Fruit fly (Drosophila melanogaster): ENCODE data around the gene CG13454.

CG13454 gene

DNA sequence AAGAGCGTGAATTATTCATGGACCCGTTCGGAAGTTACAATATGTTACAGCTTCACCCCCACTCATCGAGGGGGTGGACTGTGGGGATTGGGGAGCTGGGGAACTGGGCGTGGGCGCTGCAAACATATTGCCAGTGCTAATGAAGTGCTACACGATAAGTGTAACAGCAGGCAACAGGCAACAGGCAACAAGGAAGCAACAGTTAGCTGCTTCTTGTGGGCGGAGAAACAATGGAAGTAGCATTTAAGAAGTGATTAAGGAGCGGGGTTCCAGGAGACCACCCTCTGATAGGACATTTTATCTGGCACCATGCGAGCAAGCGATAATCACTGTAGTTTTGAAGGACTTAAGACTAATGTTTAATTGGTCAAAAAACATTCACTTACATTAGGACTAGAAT is 24.4 kb upstream of the CG13454 start:
- TF ChIP-seq CG8478 (optimal IDR thresholded peaks at IDR 0.05): no peak
- TF ChIP-seq EcR (GFP tag; optimal IDR thresholded peaks at IDR 0.05): no peak
- no peak for TF ChIP-seq Dll (optimal IDR thresholded peaks at IDR 0.05)
- TF ChIP-seq pan (optimal IDR thresholded peaks at IDR 0.05): no peak
- TF ChIP-seq usp (GFP tag; optimal IDR thresholded peaks at IDR 0.05): no peak
- no peak for TF ChIP-seq psq (optimal IDR thresholded peaks at IDR 0.05)

DNA sequence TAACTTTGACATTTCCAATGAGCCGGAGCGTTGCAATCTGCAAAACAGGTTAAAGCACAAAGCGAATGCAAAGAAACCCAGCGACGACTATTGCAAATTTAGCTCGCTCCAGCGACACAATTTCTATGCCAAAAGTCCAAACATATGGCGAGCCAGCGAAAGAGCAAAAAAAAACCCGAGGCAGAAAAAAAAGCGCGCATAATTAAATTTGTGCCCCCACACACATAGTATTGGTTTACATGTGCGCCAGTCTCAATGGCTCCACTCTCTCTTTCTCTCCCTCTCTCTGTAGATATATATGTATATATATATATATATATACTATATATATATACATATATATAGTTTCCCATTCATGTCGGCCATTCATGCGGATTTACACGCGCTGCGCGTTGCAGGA is 23.8 kb upstream of the CG13454 start:
- TF ChIP-seq EcR (GFP tag; optimal IDR thresholded peaks at IDR 0.05) (no peak), usp (GFP tag; optimal IDR thresholded peaks at IDR 0.05) (no peak), CG8478 (optimal IDR thresholded peaks at IDR 0.05) (no peak), psq (optimal IDR thresholded peaks at IDR 0.05) (no peak)

DNA sequence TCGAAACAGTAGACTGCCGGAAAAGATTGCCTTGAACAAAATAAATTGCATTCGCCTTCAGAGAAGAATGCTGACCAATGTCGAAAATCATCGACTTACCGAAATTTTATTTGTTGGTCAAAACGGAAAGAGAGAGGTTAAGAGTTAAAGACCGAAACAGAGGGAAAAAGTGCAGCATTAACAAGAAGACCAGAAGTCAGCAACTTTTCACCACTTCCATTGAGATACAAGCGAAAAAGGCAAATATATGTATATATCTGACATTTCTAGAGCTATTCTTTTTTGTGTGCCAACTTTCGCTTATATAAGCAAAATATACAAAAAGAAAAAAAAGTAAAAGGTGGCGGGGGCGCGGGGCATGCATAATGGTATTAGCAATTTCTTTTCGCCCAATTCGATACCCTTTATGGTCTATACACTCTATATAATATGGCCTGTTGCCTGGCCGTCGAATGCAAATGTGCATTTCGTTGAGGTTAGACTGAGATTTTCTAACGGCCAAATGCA is 23.1 kb upstream of the CG13454 start:
- TF ChIP-seq usp (GFP tag; optimal IDR thresholded peaks at IDR 0.05) (no peak), psq (optimal IDR thresholded peaks at IDR 0.05) (no peak), EcR (GFP tag; optimal IDR thresholded peaks at IDR 0.05) (no peak)

DNA sequence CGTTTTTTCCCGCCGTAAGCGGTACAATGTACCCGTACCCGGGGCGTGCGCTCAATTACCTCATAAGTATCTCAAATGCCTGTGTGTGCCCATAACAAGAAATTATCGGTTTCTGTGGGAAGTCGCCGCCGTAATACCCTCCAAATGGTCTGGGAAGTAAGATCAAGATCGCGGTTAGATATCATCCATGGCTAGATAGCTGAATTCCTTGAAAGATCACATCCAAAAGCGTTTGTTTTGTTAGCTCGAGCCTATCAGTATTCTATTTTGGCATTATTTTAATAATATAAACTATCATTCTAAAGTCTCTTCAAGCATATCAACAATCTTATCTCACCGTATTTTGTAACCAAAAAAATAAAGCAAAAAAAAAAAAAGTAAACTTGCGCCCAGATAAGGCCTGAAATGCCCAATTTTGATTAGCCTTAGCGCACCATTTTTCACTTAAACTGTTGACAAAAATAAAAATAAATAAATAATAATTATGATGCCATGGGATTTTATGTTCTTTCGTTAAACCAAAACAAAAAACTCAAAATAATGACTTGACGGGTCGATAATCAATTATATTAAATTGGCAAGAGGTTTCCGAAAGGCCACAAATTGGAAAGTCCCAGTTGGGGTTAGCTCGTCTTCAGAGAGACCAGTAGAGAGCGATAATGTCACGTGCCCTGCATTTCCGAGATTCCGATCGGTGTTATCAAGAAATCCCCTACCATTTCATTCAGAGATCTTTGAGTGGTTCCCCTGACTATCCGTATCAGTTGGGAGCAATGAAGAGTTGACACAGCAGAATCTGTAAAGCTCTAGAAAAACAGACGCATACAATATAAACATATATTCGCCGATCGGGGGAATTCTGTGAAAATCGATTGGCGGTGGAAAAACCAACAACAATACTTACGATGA is 22.0 kb upstream of the CG13454 start:
- TF ChIP-seq psq (optimal IDR thresholded peaks at IDR 0.05) (no peak), usp (GFP tag; optimal IDR thresholded peaks at IDR 0.05) (no peak), Dll (optimal IDR thresholded peaks at IDR 0.05) (no peak), CG8478 (optimal IDR thresholded peaks at IDR 0.05) (no peak), EcR (GFP tag; optimal IDR thresholded peaks at IDR 0.05) (no peak), pan (optimal IDR thresholded peaks at IDR 0.05) (no peak)

DNA sequence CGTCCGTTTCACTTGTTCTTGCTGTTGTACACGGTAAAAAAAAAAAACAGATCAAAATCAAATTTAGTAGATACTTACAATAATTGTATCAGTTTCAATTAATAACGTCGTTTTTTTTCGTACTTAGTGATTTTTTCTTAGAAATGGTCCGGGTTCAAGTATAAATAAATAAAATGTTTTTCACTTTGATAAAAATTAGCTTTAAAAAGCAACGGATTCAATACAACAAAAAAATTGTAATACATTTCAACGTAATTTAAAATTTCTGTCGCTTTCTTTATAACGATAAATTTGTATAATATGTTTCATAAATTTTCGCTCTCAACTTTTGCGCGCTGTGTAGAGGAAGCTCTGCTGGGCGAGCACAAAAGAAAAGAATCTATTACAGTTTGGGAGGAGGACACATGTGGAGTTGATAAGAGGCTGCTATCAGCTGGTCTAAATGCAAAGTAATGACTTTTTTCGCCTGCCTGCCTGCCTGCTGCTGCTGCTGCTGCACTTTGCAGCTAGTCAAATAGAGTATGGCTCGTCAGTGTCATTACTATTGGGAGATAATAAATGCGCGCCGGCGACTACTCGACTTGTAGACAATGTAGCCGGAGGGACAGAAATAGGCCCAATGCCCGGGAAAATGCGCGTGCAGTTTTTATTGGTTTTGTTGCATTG is 21.2 kb upstream of the CG13454 start:
- TF ChIP-seq pan (optimal IDR thresholded peaks at IDR 0.05) (no peak), EcR (GFP tag; optimal IDR thresholded peaks at IDR 0.05) (peak in 1 of 2 experiments; percentile 19), CG8478 (optimal IDR thresholded peaks at IDR 0.05) (no peak)

DNA sequence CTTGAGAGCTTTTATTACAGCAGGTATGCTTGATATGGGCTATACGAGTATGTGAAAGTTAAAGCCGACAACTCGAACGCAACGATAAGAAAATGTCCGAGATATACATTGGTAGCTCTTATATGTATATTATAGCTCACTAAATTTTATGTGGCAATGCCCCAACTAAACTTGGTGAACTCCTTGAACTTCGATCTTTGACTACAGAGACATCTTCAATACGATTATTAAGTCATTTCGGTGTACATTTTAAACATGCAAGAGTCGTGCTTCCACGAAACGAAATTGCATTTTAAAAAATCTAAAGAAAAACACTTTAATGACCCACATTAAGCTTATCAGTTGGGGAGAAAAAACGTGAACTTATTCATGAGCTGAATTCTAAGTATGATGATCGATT is 19.7 kb upstream of the CG13454 start:
- TF ChIP-seq pan (optimal IDR thresholded peaks at IDR 0.05): peak; percentile 1
- TF ChIP-seq Dll (optimal IDR thresholded peaks at IDR 0.05): no peak

DNA sequence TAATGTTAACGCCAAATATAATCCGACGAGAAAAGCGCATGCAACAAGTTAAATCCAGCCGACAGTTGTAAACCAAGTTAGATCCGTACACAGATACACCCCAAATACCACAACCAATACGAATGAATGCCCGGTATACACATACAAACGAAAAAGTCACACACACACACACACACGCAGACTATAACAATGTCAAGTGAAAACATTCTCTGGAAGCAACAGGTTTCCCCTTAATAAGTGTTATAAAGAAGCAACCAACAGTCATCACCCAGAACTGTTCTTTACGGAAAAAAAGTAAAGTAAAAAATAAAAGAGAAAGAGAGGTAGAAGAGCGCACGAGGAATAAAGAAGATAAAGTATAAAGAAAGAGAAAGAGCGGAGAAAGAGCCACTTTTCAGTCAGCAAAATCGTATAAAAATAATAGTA is 19.0 kb upstream of the CG13454 start:
- TF ChIP-seq usp (GFP tag; optimal IDR thresholded peaks at IDR 0.05) (no peak), EcR (GFP tag; optimal IDR thresholded peaks at IDR 0.05) (no peak), pan (optimal IDR thresholded peaks at IDR 0.05) (no peak), Dll (optimal IDR thresholded peaks at IDR 0.05) (no peak), CG8478 (optimal IDR thresholded peaks at IDR 0.05) (no peak), psq (optimal IDR thresholded peaks at IDR 0.05) (no peak)

DNA sequence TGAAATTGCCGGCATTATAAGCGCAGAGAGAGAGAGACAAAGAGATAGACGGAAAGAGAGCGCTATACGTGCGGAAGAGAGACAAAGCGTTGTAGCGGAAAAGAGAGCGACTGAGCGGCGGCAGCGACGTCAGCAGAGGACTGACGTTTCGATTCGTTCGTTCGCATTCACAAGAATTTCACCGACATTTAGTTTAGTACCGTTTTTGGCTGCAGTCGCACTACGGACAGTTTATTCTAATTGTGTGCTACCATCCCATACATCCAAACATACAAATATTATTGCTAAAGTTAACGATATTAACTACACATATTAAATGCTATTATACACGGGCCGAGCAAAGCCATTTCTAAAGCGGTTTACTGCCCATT is 18.4 kb upstream of the CG13454 start, which contains the start of gene CrebA:
Gene CrebA, plus strand, starts transcription at position 168 of the 371 bp plus-strand sequence.
- TF ChIP-seq CG8478 (optimal IDR thresholded peaks at IDR 0.05) (no peak), usp (GFP tag; optimal IDR thresholded peaks at IDR 0.05) (no peak), psq (optimal IDR thresholded peaks at IDR 0.05) (no peak), pan (optimal IDR thresholded peaks at IDR 0.05) (no peak), EcR (GFP tag; optimal IDR thresholded peaks at IDR 0.05) (no peak), Dll (optimal IDR thresholded peaks at IDR 0.05) (no peak)

DNA sequence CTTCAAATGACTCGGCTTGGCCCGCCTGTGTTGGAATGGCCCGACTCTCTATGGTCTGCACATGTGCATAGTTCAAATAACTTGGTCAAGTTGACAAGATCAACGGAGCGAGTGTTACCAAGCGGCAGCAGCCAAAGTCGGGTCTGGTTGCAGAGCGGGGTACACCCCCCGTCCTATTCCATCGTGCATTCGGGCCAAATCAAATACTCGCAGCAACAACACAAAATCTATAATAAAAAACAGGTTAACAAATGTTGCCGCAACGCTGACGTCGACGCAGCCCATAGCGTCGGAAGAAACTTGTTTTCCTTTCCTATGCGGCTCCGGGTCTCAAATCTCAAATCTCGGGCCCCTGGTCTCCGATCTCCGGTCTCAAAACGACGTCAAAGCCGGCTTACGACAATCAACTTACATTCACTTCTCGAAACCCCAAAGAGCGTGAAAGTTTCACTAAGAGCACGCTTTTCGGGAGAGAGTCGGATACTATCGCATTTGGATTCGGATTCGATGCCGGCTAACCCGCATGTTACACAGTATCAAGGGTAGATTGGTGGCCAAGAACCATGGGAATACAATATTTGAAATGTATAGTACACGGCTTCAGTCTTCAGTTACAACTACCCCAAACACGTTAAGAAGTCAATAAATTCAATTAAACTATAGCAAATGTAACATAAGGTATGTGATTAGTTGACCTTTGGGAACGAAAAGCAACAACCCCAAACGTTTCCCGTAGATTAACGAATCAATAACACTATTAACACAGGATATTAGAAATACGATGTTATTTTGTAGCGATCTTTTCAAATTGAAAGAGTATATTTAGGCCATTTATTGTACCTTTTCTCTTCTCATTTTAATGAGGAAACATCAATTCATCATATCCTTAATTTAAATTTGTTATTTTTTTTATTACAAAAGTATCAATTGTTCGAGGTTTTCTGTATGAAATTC is 17.7 kb upstream of the CG13454 start:
- TF ChIP-seq EcR (GFP tag; optimal IDR thresholded peaks at IDR 0.05): peak in 1 of 2 experiments; percentile 12
- no peak for TF ChIP-seq psq (optimal IDR thresholded peaks at IDR 0.05)
- peak; percentile 98 for TF ChIP-seq pan (optimal IDR thresholded peaks at IDR 0.05)
- no peak for TF ChIP-seq usp (GFP tag; optimal IDR thresholded peaks at IDR 0.05)

DNA sequence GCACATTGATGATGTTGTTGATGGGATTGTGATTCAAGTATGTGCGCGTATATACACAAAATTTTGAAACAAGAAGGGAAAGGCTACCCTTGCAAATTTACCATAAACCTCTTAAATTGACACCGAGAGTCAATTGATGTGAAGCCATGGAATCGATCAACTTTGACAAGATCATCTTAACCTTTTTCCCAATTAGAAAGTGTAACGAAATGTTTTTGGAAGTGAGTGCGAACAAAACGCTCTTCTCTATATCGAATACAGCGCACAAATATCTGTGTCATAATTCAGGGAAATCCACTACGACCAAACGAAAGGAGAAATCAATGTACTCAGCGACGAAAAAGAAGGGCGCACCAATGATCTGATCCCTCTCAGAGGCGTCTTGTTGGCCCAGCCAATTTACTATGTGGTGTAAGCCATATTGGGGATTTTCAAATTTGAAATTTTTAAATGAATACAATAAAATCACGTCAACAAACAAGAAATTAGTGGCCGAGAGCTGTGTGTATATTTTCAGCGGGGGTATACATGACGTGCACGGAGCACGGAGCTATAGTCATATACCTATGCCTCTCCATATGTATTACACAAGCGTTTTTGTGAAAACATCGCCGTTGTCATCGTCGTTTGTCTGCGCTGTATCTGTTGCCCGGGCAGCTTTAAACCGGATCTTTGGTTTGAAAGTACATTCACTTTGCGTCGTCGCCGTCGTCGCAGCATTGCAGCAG is 16.7 kb upstream of the CG13454 start:
- TF ChIP-seq usp (GFP tag; optimal IDR thresholded peaks at IDR 0.05): no peak
- TF ChIP-seq Dll (optimal IDR thresholded peaks at IDR 0.05): no peak
- TF ChIP-seq pan (optimal IDR thresholded peaks at IDR 0.05): no peak
- TF ChIP-seq EcR (GFP tag; optimal IDR thresholded peaks at IDR 0.05): no peak
- no peak for TF ChIP-seq CG8478 (optimal IDR thresholded peaks at IDR 0.05)
- TF ChIP-seq psq (optimal IDR thresholded peaks at IDR 0.05): no peak

DNA sequence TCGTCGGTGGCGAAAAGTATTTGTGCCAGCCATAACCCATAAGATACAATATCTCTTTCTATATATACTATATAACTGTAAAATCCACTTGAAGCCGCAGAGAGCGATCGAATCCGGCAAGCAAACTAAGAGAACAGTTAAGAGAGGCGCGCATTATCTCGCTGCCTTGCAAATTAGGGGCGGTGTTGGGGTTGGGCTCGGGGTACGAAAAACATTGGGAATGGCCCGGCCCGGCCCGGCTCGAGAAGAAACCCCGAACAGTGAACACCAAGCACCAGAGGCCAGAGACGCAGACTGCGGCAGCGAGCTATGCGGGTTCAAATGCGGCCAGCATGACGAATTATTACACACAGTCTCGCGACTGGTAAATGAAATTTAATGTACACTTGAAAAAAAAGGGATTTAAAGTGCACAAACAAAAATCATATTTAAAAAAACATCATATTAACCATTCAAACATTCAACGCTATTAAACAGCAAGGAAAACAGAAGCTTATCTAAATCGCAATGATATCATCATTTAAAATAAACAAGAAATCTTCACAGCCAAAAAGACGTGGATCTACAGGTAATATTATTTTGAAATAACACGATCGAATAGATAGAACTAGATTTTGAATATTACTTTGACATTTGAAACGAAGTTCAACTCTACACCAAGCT is 15.6 kb upstream of the CG13454 start:
- no peak for TF ChIP-seq Dll (optimal IDR thresholded peaks at IDR 0.05)
- TF ChIP-seq EcR (GFP tag; optimal IDR thresholded peaks at IDR 0.05): peak in 1 of 2 experiments; percentile 39

All from whole organism.